Worm (Caenorhabditis elegans): ENCODE results near the gene emb-9.

- TF ChIP-seq lin-13 (GFP tag; optimal IDR thresholded peaks at IDR 0.05) (no peak), lin-11 (tag; optimal IDR thresholded peaks at IDR 0.05) (no peak), unc-55 (GFP tag; optimal IDR thresholded peaks at IDR 0.05) (no peak), mdl-1 (tag; optimal IDR thresholded peaks at IDR 0.05) (no peak), egl-27 (tag; optimal IDR thresholded peaks at IDR 0.05) (no peak), R02D3.7 (tag; optimal IDR thresholded peaks at IDR 0.05) (no peak), nhr-11 (tag; optimal IDR thresholded peaks at IDR 0.05) (no peak), elt-1 (tag; optimal IDR thresholded peaks at IDR 0.05) (no peak), elt-3 (tag; optimal IDR thresholded peaks at IDR 0.05) (no peak)
Observed at ce11 chrIII:9327910-9328309, 16.3 kb downstream of the emb-9 start.

Measured in whole organism, L2 larva.